Fruit fly (Drosophila melanogaster): ENCODE data around the gene CG14370.

dm6 chr3R:13549515-13549914 is 38.3 kb upstream of the CG14370 start:
- TF ChIP-seq CTCF (optimal IDR thresholded peaks at IDR 0.05) (no peak), CG8478 (optimal IDR thresholded peaks at IDR 0.05) (no peak)
